Worm (Caenorhabditis elegans) whole organism, L1 larva: ENCODE data around the gene T19D12.2.

Source experiments
- aha-1 ChIP-seq: fragments of 150-350 bp; optimal IDR thresholded peaks from 2 replicates; lab custom pipeline; 2014; ENCODE audit warnings: missing biosample characterization, missing genetic modification characterization
- lsy-2 ChIP-seq, 2 experiments: fragments of 150-350 bp; optimal IDR thresholded peaks; 2 replicates each; lab custom pipeline; 2014; ENCODE audit warnings: missing biosample characterization in 2 of 2, missing genetic modification characterization in 2 of 2
- nhr-28 ChIP-seq: fragments of 150-350 bp; optimal IDR thresholded peaks from 2 replicates; lab custom pipeline; 2014; ENCODE audit warnings: missing biosample characterization, missing genetic modification characterization

DNA sequence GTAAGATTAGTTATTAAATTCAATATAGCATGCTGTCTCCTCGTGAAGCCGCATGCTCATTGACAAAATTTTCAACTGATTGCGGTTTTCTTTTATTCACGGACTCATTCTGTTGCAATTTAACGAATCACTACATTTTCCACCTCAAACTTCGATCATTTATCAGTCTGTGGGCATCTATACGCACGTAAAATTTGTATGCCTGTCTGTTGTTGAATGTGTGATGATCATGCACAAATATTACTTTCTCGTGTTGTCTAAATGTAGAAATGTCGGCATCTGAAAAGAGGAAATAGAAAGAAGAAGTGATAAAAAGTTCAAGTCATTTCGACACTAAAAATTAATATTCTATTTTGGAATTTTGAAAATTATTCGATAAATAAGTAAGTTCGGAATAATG lies 48.6 kb upstream of the T19D12.2 start:
- TF ChIP-seq aha-1 (tag; lab: Kevin White, UChicago) (no peak), nhr-28 (tag; lab: Kevin White, UChicago) (no peak), lsy-2 (tag; optimal IDR thresholded peaks at IDR 0.05; lab: Kevin White, UChicago) (no peak)
